Worm (Caenorhabditis elegans) whole organism, L4 larva: ENCODE measurements around the gene clec-29.

ENCODE experiments used
- Y105C5A.15 ChIP-seq: fragments of 200-800 bp; sonication (Bioruptor generic); IDR thresholded peaks from 2 replicates; pipeline ENCODE4 v1.3.6; 2022; ENCODE audit warnings: missing genetic modification characterization, missing compliant biosample characterization
- ceh-82 ChIP-seq: sonication (generic microtip); optimal IDR thresholded peaks from 2 replicates; lab custom pipeline; 2017; ENCODE audit warnings: missing biosample characterization, missing genetic modification characterization
- lin-13 ChIP-seq: fragments of 150-350 bp; optimal IDR thresholded peaks from 2 replicates; lab custom pipeline; 2014; ENCODE audit warnings: missing biosample characterization, missing genetic modification reagents, missing genetic modification characterization
- lsy-2 ChIP-seq, 2 experiments: fragments of 150-350 bp in 1 of 2; sonication (generic microtip) in 1 of 2; optimal IDR thresholded peaks; 2 replicates each; lab custom pipeline; 2014 to 2017; ENCODE audit warnings: missing biosample characterization in 2 of 2, missing genetic modification characterization in 2 of 2
- nhr-25 ChIP-seq: sonication (generic microtip); optimal IDR thresholded peaks from 2 replicates; lab custom pipeline; 2017; ENCODE audit warnings: missing genetic modification characterization, mild to moderate bottlenecking, missing compliant biosample characterization, antibody characterized with exemption, moderate library complexity, borderline replicate concordance; ENCODE audit not compliant: insufficient read depth
- nhr-28 ChIP-seq: fragments of 150-350 bp; optimal IDR thresholded peaks from 2 replicates; lab custom pipeline; 2014; ENCODE audit warnings: missing biosample characterization, missing genetic modification characterization
- nhr-41 ChIP-seq: fragments of 200-800 bp; sonication (Bioruptor generic); IDR thresholded peaks from 2 replicates; pipeline ENCODE4 v1.3.6; 2022; ENCODE audit warnings: missing genetic modification reagents, missing genetic modification characterization, missing compliant biosample characterization
- nhr-6 ChIP-seq: fragments of 150-350 bp; optimal IDR thresholded peaks from 2 replicates; lab custom pipeline; 2014; ENCODE audit warnings: missing biosample characterization, missing genetic modification characterization
- pqm-1 ChIP-seq: sonication (generic microtip); optimal IDR thresholded peaks from 2 replicates; lab custom pipeline; 2017; ENCODE audit warnings: missing biosample characterization, missing genetic modification characterization
- snpc-4 ChIP-seq: fragments of 150-350 bp; optimal IDR thresholded peaks from 2 replicates; lab custom pipeline; 2014; ENCODE audit warnings: missing biosample characterization, missing genetic modification characterization
- unc-130 ChIP-seq: sonication (generic microtip); optimal IDR thresholded peaks from 2 replicates; lab custom pipeline; 2016; ENCODE audit warnings: missing genetic modification reagents, missing genetic modification characterization, missing compliant biosample characterization

ce11 chrV:16723744-16724143 lies 15.3 kb downstream of the clec-29 start, which contains the start of gene nhr-112:
- TF ChIP-seq nhr-41, result no peak
- no peak for TF ChIP-seq Y105C5A.15 (GFP tag; lab: Robert Waterston, UW)
- TF ChIP-seq nhr-25, result no peak
- no peak for TF ChIP-seq snpc-4 (tag; lab: Kevin White, UChicago)
- no peak for TF ChIP-seq nhr-28
- TF ChIP-seq ceh-82 (tag; lab: Kevin White, UChicago), result no peak
- no peak for TF ChIP-seq unc-130 (GFP tag; lab: Kevin White, UChicago)
- TF ChIP-seq pqm-1 (tag; lab: Kevin White, UChicago), result no peak
- TF ChIP-seq lin-13 (GFP tag; lab: Kevin White, UChicago), result no peak
- no peak for TF ChIP-seq nhr-6
- no peak for TF ChIP-seq lsy-2 (tag; optimal IDR thresholded peaks at IDR 0.05; lab: Kevin White, UChicago)
